Fruit fly (Drosophila melanogaster) whole organism, embryonic: ENCODE data around the gene Alg9.

Source experiments
- Atf3 ChIP-seq: fragments of 200-800 bp; sonication (Bioruptor generic); optimal IDR thresholded peaks from 3 replicates; lab custom pipeline; 2016; ENCODE audit warnings: missing biosample characterization, missing genetic modification characterization
- C15 ChIP-seq: fragments of 200-800 bp; sonication (Bioruptor generic); IDR thresholded peaks from 3 replicates; pipeline ENCODE4 v1.3.6; 2022; ENCODE audit warnings: missing biosample characterization, missing genetic modification characterization
- CG10654 ChIP-seq: fragments of 200-800 bp; sonication (Bioruptor generic); optimal IDR thresholded peaks from 2 replicates; lab custom pipeline; 2016; ENCODE audit warnings: missing biosample characterization, missing genetic modification characterization
- CG10979 ChIP-seq: fragments of 200-800 bp; sonication (Bioruptor generic); optimal IDR thresholded peaks from 2 replicates; lab custom pipeline; 2018; ENCODE audit warnings: missing biosample characterization, mild to moderate bottlenecking, missing genetic modification characterization, moderate library complexity
- CG12155 ChIP-seq: fragments of 200-800 bp; sonication (Bioruptor generic); optimal IDR thresholded peaks from 3 replicates; lab custom pipeline; 2016; ENCODE audit warnings: missing biosample characterization, missing genetic modification characterization
- CG13424 ChIP-seq: fragments of 200-800 bp; sonication (Bioruptor generic); optimal IDR thresholded peaks from 2 replicates; lab custom pipeline; 2019; ENCODE audit warnings: missing biosample characterization, mild to moderate bottlenecking, missing genetic modification characterization, moderate library complexity
- CG14710 ChIP-seq: fragments of 200-800 bp; sonication (Bioruptor generic); optimal IDR thresholded peaks from 3 replicates; lab custom pipeline; 2019; ENCODE audit warnings: missing biosample characterization, mild to moderate bottlenecking, missing genetic modification characterization, moderate library complexity
- CG15514 ChIP-seq: fragments of 200-800 bp; sonication (Bioruptor generic); optimal IDR thresholded peaks from 3 replicates; lab custom pipeline; 2017; ENCODE audit warnings: missing biosample characterization, missing genetic modification characterization, mild to moderate bottlenecking, moderate library complexity, missing genetic modification reagents
- CG16815 ChIP-seq: fragments of 200-800 bp; sonication (Bioruptor generic); optimal IDR thresholded peaks from 3 replicates; lab custom pipeline; 2017; ENCODE audit warnings: missing biosample characterization, mild to moderate bottlenecking, missing genetic modification characterization
- CG18599 ChIP-seq: fragments of 200-800 bp; sonication (Bioruptor generic); optimal IDR thresholded peaks from 3 replicates; lab custom pipeline; 2017; ENCODE audit warnings: missing biosample characterization, missing genetic modification characterization, mild to moderate bottlenecking, moderate library complexity, missing genetic modification reagents
- CG2120 ChIP-seq: fragments of 200-800 bp; sonication (Bioruptor generic); optimal IDR thresholded peaks from 3 replicates; lab custom pipeline; 2016; ENCODE audit warnings: missing biosample characterization, missing genetic modification characterization
- CG2712 ChIP-seq: fragments of 200-800 bp; optimal IDR thresholded peaks from 3 replicates; lab custom pipeline; 2019; ENCODE audit warnings: missing biosample characterization, mild to moderate bottlenecking, missing genetic modification characterization, moderate library complexity
- CG3065 ChIP-seq: fragments of 200-800 bp; sonication (Bioruptor generic); optimal IDR thresholded peaks from 2 replicates; lab custom pipeline; 2016; ENCODE audit warnings: missing biosample characterization, missing genetic modification characterization
- CG31365 ChIP-seq: fragments of 200-800 bp; sonication (Bioruptor generic); optimal IDR thresholded peaks from 2 replicates; lab custom pipeline; 2018; ENCODE audit warnings: missing biosample characterization, mild to moderate bottlenecking, missing genetic modification characterization
- CG31388 ChIP-seq: fragments of 200-800 bp; sonication (Bioruptor generic); optimal IDR thresholded peaks from 2 replicates; lab custom pipeline; 2016; ENCODE audit warnings: missing biosample characterization, missing genetic modification characterization
- CG4282 ChIP-seq: fragments of 200-800 bp; sonication (Bioruptor generic); optimal IDR thresholded peaks from 2 replicates; lab custom pipeline; 2016; ENCODE audit warnings: missing biosample characterization, missing genetic modification characterization
- CG8290 ChIP-seq, 3 experiments: fragments of 200-800 bp; sonication (Bioruptor generic); optimal IDR thresholded peaks; 2 replicates each; lab custom pipeline; 2016 to 2019; ENCODE audit warnings: missing biosample characterization in 3 of 3, missing genetic modification characterization in 3 of 3, mild to moderate bottlenecking in 2 of 3, moderate library complexity in 1 of 3
- CG9932 ChIP-seq: fragments of 200-800 bp; sonication (Bioruptor generic); IDR thresholded peaks from 2 replicates; pipeline ENCODE4 v1.3.6; 2022; ENCODE audit warnings: missing biosample characterization, missing genetic modification characterization
- D ChIP-seq, 2 experiments: fragments of 200-800 bp in 1 of 2; fragments of >200 bp in 1 of 2; sonication (Bioruptor generic) in 1 of 2; optimal IDR thresholded peaks; 2 replicates in 1 of 2; 3 replicates in 1 of 2; lab custom pipeline; 2017; ENCODE audit warnings: mild to moderate bottlenecking in 1 of 2, missing biosample characterization in 1 of 2, missing genetic modification characterization in 1 of 2, missing genetic modification reagents in 1 of 2
- D19A ChIP-seq: fragments of 200-800 bp; optimal IDR thresholded peaks from 3 replicates; lab custom pipeline; 2019; ENCODE audit warnings: missing biosample characterization, mild to moderate bottlenecking, missing genetic modification characterization, moderate library complexity
- Dfd ChIP-seq, 2 experiments: fragments of >200 bp; optimal IDR thresholded peaks; 2 replicates each; lab custom pipeline; 2017; ENCODE audit warnings: missing biosample characterization in 2 of 2, missing genetic modification characterization in 2 of 2
- Dll ChIP-seq: fragments of 200-800 bp; sonication (Bioruptor generic); IDR thresholded peaks from 4 replicates; pipeline ENCODE4 v1.3.6; 2022; ENCODE audit warnings: missing biosample characterization, missing genetic modification characterization; ENCODE audit not compliant: partially characterized antibody
- Dp ChIP-seq: fragments of 200-800 bp; sonication (Bioruptor generic); optimal IDR thresholded peaks from 2 replicates; lab custom pipeline; 2018; ENCODE audit warnings: missing biosample characterization, mild to moderate bottlenecking, missing genetic modification characterization, moderate library complexity
- Fer3 ChIP-seq: fragments of 200-800 bp; sonication (Bioruptor generic); optimal IDR thresholded peaks from 2 replicates; lab custom pipeline; 2018; ENCODE audit warnings: missing biosample characterization, mild to moderate bottlenecking, missing genetic modification characterization, moderate library complexity
- H15 ChIP-seq: fragments of 200-800 bp; sonication (Bioruptor generic); IDR thresholded peaks from 3 replicates; pipeline ENCODE4 v1.3.6; 2022; ENCODE audit warnings: missing biosample characterization, missing genetic modification characterization
- Hand ChIP-seq: fragments of 200-800 bp; sonication (Bioruptor generic); optimal IDR thresholded peaks from 2 replicates; lab custom pipeline; 2017; ENCODE audit warnings: mild to moderate bottlenecking, missing biosample characterization, missing genetic modification reagents, missing genetic modification characterization
- HmgZ ChIP-seq: fragments of 200-800 bp; sonication (Bioruptor generic); optimal IDR thresholded peaks from 2 replicates; lab custom pipeline; 2018; ENCODE audit warnings: missing biosample characterization, mild to moderate bottlenecking, missing genetic modification characterization
- MESR4 ChIP-seq: fragments of 200-800 bp; sonication (Bioruptor generic); optimal IDR thresholded peaks from 2 replicates; lab custom pipeline; 2018; ENCODE audit warnings: missing biosample characterization, mild to moderate bottlenecking, missing genetic modification characterization, moderate library complexity
- Med ChIP-seq: fragments of 200-800 bp; sonication (Bioruptor generic); peaks from one replicate; lab custom pipeline; 2016; ENCODE audit warnings: missing biosample characterization, missing genetic modification characterization, mild to moderate bottlenecking, inconsistent platforms, moderate library complexity
- NC2β ChIP-seq: fragments of 200-800 bp; sonication (Bioruptor generic); optimal IDR thresholded peaks from 2 replicates; lab custom pipeline; 2016; ENCODE audit warnings: missing biosample characterization, missing genetic modification characterization
- Nf-YA ChIP-seq: fragments of 200-800 bp; sonication (Bioruptor generic); IDR thresholded peaks from 2 replicates; pipeline ENCODE4 v1.3.6; 2022; ENCODE audit warnings: missing biosample characterization, missing genetic modification characterization
- Ravus ChIP-seq: fragments of 200-800 bp; sonication (Bioruptor generic); IDR thresholded peaks from 2 replicates; pipeline ENCODE4 v1.3.6; 2022; ENCODE audit warnings: missing biosample characterization, missing genetic modification characterization
- Scr ChIP-seq: fragments of 200-800 bp; sonication (Bioruptor generic); IDR thresholded peaks from 2 replicates; pipeline ENCODE4 v1.3.6; 2022; ENCODE audit warnings: missing biosample characterization, missing genetic modification characterization; ENCODE audit not compliant: partially characterized antibody
- Sox100B ChIP-seq: fragments of 200-800 bp; sonication (Bioruptor generic); optimal IDR thresholded peaks from 3 replicates; lab custom pipeline; 2018; ENCODE audit warnings: missing biosample characterization, mild to moderate bottlenecking, missing genetic modification characterization
- abd-A ChIP-seq: fragments of 200-800 bp; sonication (Bioruptor generic); optimal IDR thresholded peaks from 3 replicates; lab custom pipeline; 2019; ENCODE audit warnings: missing biosample characterization, mild to moderate bottlenecking, missing genetic modification characterization, moderate library complexity
- bigmax ChIP-seq: fragments of 200-800 bp; sonication (Bioruptor generic); optimal IDR thresholded peaks from 2 replicates; lab custom pipeline; 2018; ENCODE audit warnings: missing biosample characterization, mild to moderate bottlenecking, missing genetic modification characterization
- br ChIP-seq: fragments of >200 bp; optimal IDR thresholded peaks from 2 replicates; lab custom pipeline; 2017
- cad ChIP-seq: fragments of >200 bp; optimal IDR thresholded peaks from 2 replicates; lab custom pipeline; 2017; ENCODE audit warnings: missing biosample characterization, missing genetic modification characterization
- chif ChIP-seq, 2 experiments: fragments of 200-800 bp; sonication (Bioruptor generic); optimal IDR thresholded peaks; 3 replicates each; lab custom pipeline; 2016; ENCODE audit warnings: missing biosample characterization in 2 of 2, missing genetic modification characterization in 2 of 2
- chm ChIP-seq: fragments of 200-800 bp; sonication (Bioruptor generic); IDR thresholded peaks from 2 replicates; pipeline ENCODE4 v1.3.6; 2022; ENCODE audit warnings: missing biosample characterization, missing genetic modification characterization
- grn ChIP-seq: fragments of 200-800 bp; sonication (Bioruptor generic); optimal IDR thresholded peaks from 3 replicates; lab custom pipeline; 2017; ENCODE audit warnings: missing biosample characterization, missing genetic modification characterization
- knrl ChIP-seq: fragments of 200-800 bp; sonication (Bioruptor generic); IDR thresholded peaks from 3 replicates; pipeline ENCODE4 v1.3.6; 2022; ENCODE audit warnings: missing biosample characterization, missing genetic modification characterization; ENCODE audit not compliant: partially characterized antibody
- prd ChIP-seq, 3 experiments: fragments of >200 bp in 2 of 3; fragments of 200-800 bp in 1 of 3; sonication (Bioruptor generic) in 1 of 3; optimal IDR thresholded peaks in 2 of 3; IDR thresholded peaks in 1 of 3; 2 replicates in 2 of 3; 3 replicates in 1 of 3; pipeline versions ENCODE4 v1.3.6 to Lab custom; 2017 to 2022; ENCODE audit warnings: missing biosample characterization in 1 of 3, missing genetic modification characterization in 1 of 3
- pros ChIP-seq: fragments of 200-800 bp; sonication (Bioruptor generic); optimal IDR thresholded peaks from 3 replicates; lab custom pipeline; 2019; ENCODE audit warnings: missing biosample characterization, mild to moderate bottlenecking, missing genetic modification characterization, moderate library complexity
- row ChIP-seq: fragments of 200-800 bp; sonication (Bioruptor generic); IDR thresholded peaks from 3 replicates; pipeline ENCODE4 v1.3.6; 2022; ENCODE audit warnings: missing biosample characterization, missing genetic modification characterization
- scrt ChIP-seq: fragments of 200-800 bp; sonication (Bioruptor generic); optimal IDR thresholded peaks from 2 replicates; lab custom pipeline; 2018; ENCODE audit warnings: missing biosample characterization, mild to moderate bottlenecking, missing genetic modification characterization, moderate library complexity
- unpg ChIP-seq: fragments of 200-800 bp; sonication (Bioruptor generic); optimal IDR thresholded peaks from 3 replicates; lab custom pipeline; 2018; ENCODE audit warnings: missing biosample characterization, mild to moderate bottlenecking, missing genetic modification characterization, moderate library complexity
- zen ChIP-seq: fragments of 200-800 bp; sonication (Bioruptor generic); optimal IDR thresholded peaks from 3 replicates; lab custom pipeline; 2018; ENCODE audit warnings: missing biosample characterization, mild to moderate bottlenecking, missing genetic modification characterization, moderate library complexity

The Alg9 gene

dm6 chr3R:25265589-25266201 is 44.3 kb downstream of the Alg9 start, which contains the start of the genes GlnRS and RIOK2 (continued):
- TF ChIP-seq Scr (GFP tag; lab: Robert Waterston, UW): peak; percentile 94
- TF ChIP-seq chm (GFP tag; lab: Robert Waterston, UW): no peak
- TF ChIP-seq Fer3 (tag; lab: Kevin White, UChicago): no peak
- TF ChIP-seq Ravus: no peak
- no peak for TF ChIP-seq CG12155
- peak; percentile 86 for TF ChIP-seq HmgZ (tag; lab: Kevin White, UChicago)
- TF ChIP-seq CG2120: peak; percentile 2
- peak; percentile 32 for TF ChIP-seq Dp
- no peak for TF ChIP-seq CG4282 (GFP tag; lab: Kevin White, UChicago)
- TF ChIP-seq CG16815 (GFP tag; lab: Kevin White, UChicago): no peak
- TF ChIP-seq Dfd (GFP tag; optimal IDR thresholded peaks at IDR 0.05; lab: Kevin White, UChicago): peak in 1 of 2 experiments; percentile 79
- TF ChIP-seq Dll (GFP tag; lab: Robert Waterston, UW): peak; percentile 95
- no peak for TF ChIP-seq prd (optimal IDR thresholded peaks at IDR 0.05; lab: Kevin White, UChicago)
- TF ChIP-seq prd (GFP tag; IDR thresholded peaks at IDR 0.05; lab: Robert Waterston, UW): no peak
- peak; percentile 48 for TF ChIP-seq CG2712 (tag; lab: Kevin White, UChicago)
- TF ChIP-seq Med (GFP tag; lab: Kevin White, UChicago): peak; percentile 78
- TF ChIP-seq row: peak; percentile 74
- no peak for TF ChIP-seq pros (GFP tag; lab: Kevin White, UChicago)
- no peak for TF ChIP-seq Hand (GFP tag; lab: Kevin White, UChicago)
- TF ChIP-seq H15 (GFP tag; lab: Robert Waterston, UW): no peak
- peak; percentile 49; the same call in 1 of the 2 replicates for TF ChIP-seq CG9932 (GFP tag; lab: Robert Waterston, UW)
- no peak for TF ChIP-seq D19A
- peak; percentile 95 for TF ChIP-seq knrl (GFP tag; lab: Robert Waterston, UW)
- no peak for TF ChIP-seq CG8290 (GFP tag; optimal IDR thresholded peaks at IDR 0.05; lab: Kevin White, UChicago)
- TF ChIP-seq CG8290 (tag; optimal IDR thresholded peaks at IDR 0.05; lab: Kevin White, UChicago): no peak
- TF ChIP-seq CG10654 (GFP tag; lab: Kevin White, UChicago): no peak
- no peak for TF ChIP-seq cad (GFP tag; lab: Kevin White, UChicago)
- peak; percentile 95 for TF ChIP-seq MESR4 (GFP tag; lab: Kevin White, UChicago)
- peak; percentile 1 for TF ChIP-seq CG10979 (tag; lab: Kevin White, UChicago)
- peak; percentile 41 for TF ChIP-seq zen
- no peak for TF ChIP-seq Sox100B
- peak; percentile 45 for TF ChIP-seq NC2β
- no peak for TF ChIP-seq C15 (GFP tag; lab: Robert Waterston, UW)
- TF ChIP-seq CG18599 (GFP tag; lab: Kevin White, UChicago): no peak
- no peak for TF ChIP-seq CG3065 (GFP tag; lab: Kevin White, UChicago)
- TF ChIP-seq CG13424: peak; percentile 14
- TF ChIP-seq br: no peak
- TF ChIP-seq grn (GFP tag; lab: Kevin White, UChicago): peak; percentile 7
- no peak for TF ChIP-seq CG14710 (tag; lab: Kevin White, UChicago)
- no peak for TF ChIP-seq abd-A (tag; lab: Kevin White, UChicago)
- peak; percentile 24 for TF ChIP-seq D (optimal IDR thresholded peaks at IDR 0.05; lab: Kevin White, UChicago)
- TF ChIP-seq D (GFP tag; optimal IDR thresholded peaks at IDR 0.05; lab: Kevin White, UChicago): no peak
- peak; percentile 95 for TF ChIP-seq scrt (GFP tag; lab: Kevin White, UChicago)
- TF ChIP-seq Atf3 (GFP tag; lab: Kevin White, UChicago): peak; percentile 5
- no peak for TF ChIP-seq unpg (GFP tag; lab: Kevin White, UChicago)
- no peak for TF ChIP-seq CG31365 (tag; lab: Kevin White, UChicago)
- no peak for TF ChIP-seq chif (GFP tag; optimal IDR thresholded peaks at IDR 0.05; lab: Kevin White, UChicago)
- TF ChIP-seq CG31388 (GFP tag; lab: Kevin White, UChicago): no peak
- TF ChIP-seq CG15514 (GFP tag; lab: Kevin White, UChicago): peak; percentile 83
- peak; percentile 55 for TF ChIP-seq bigmax
- TF ChIP-seq Nf-YA: no peak
